Fruit fly (Drosophila melanogaster): ENCODE results near the gene Iru.

Iru gene

dm6 chr3R:8960329-8960728 lies 45.9 kb upstream of the Iru start (continued):
- TF ChIP-seq fkh (GFP tag; optimal IDR thresholded peaks at IDR 0.05) (no peak), CG3919 (GFP tag; optimal IDR thresholded peaks at IDR 0.05) (peak; percentile 23), ss (GFP tag; optimal IDR thresholded peaks at IDR 0.05) (no peak), CG10631 (GFP tag; optimal IDR thresholded peaks at IDR 0.05) (peak; percentile 24), CG6854 (GFP tag; optimal IDR thresholded peaks at IDR 0.05) (no peak), Smox (GFP tag; optimal IDR thresholded peaks at IDR 0.05) (peak; percentile 32), lz (GFP tag; optimal IDR thresholded peaks at IDR 0.05) (no peak), Eip78C (GFP tag) (peak; percentile 65), OdsH (GFP tag; optimal IDR thresholded peaks at IDR 0.05) (peak; percentile 47), CG3032 (tag; optimal IDR thresholded peaks at IDR 0.05) (no peak), acj6 (GFP tag; optimal IDR thresholded peaks at IDR 0.05) (peak; percentile 31), fd85E (GFP tag; optimal IDR thresholded peaks at IDR 0.05) (no peak)

dm6 chr3R:8962860-8963755 lies 43.1 kb upstream of the Iru start, which contains the start of gene ich:
Gene ich (minus strand): TSS chr3R:8963037.
- no peak for TF ChIP-seq Gug (GFP tag; IDR thresholded peaks at IDR 0.05)
- TF ChIP-seq CG3919 (GFP tag; optimal IDR thresholded peaks at IDR 0.05): peak; percentile 2
- no peak for TF ChIP-seq achi (GFP tag; optimal IDR thresholded peaks at IDR 0.05)
- TF ChIP-seq svp (GFP tag): no peak
- TF ChIP-seq dsx (GFP tag; optimal IDR thresholded peaks at IDR 0.05; ENCODE audit: poor library complexity, severe bottlenecking): peak; percentile 22
- TF ChIP-seq CG8319 (GFP tag; optimal IDR thresholded peaks at IDR 0.05): no peak
- TF ChIP-seq lz (GFP tag; optimal IDR thresholded peaks at IDR 0.05): no peak
- TF ChIP-seq CG10669 (GFP tag; optimal IDR thresholded peaks at IDR 0.05): no peak
- TF ChIP-seq CG1621 (tag; optimal IDR thresholded peaks at IDR 0.05): peak; percentile 62
- peak; percentile 2 for TF ChIP-seq Eip75B (GFP tag; optimal IDR thresholded peaks at IDR 0.05)
- TF ChIP-seq fkh (GFP tag; optimal IDR thresholded peaks at IDR 0.05): no peak
- no peak for TF ChIP-seq dac (GFP tag; optimal IDR thresholded peaks at IDR 0.05)
- no peak for TF ChIP-seq CG31627 (GFP tag; optimal IDR thresholded peaks at IDR 0.05)
- no peak for TF ChIP-seq CG3032 (tag; optimal IDR thresholded peaks at IDR 0.05)
- 0 out of 3 replicates have a peak, but pooled peaks have one; percentile 33 for TF ChIP-seq eg (GFP tag; IDR thresholded peaks at IDR 0.05)
- peak; percentile 37 for TF ChIP-seq CG32006 (GFP tag; optimal IDR thresholded peaks at IDR 0.05)
- TF ChIP-seq vri (GFP tag; optimal IDR thresholded peaks at IDR 0.05): no peak
- peak; percentile 68 for TF ChIP-seq Eip78C (GFP tag)
- TF ChIP-seq CG6792 (GFP tag; optimal IDR thresholded peaks at IDR 0.05): no peak
- no peak for TF ChIP-seq salr (GFP tag; optimal IDR thresholded peaks at IDR 0.05)
- no peak for TF ChIP-seq CG9139 (GFP tag; optimal IDR thresholded peaks at IDR 0.05)
- no peak for TF ChIP-seq CG6276 (GFP tag; optimal IDR thresholded peaks at IDR 0.05)
- TF ChIP-seq Blimp-1 (GFP tag; optimal IDR thresholded peaks at IDR 0.05): no peak
- TF ChIP-seq Sox102F (GFP tag; optimal IDR thresholded peaks at IDR 0.05): no peak
- TF ChIP-seq net (GFP tag; optimal IDR thresholded peaks at IDR 0.05): no peak
- TF ChIP-seq CG7368 (GFP tag; optimal IDR thresholded peaks at IDR 0.05): no peak
- TF ChIP-seq acj6 (GFP tag; optimal IDR thresholded peaks at IDR 0.05): no peak

dm6 chr3R:8963756-8964342 lies 42.4 kb upstream of the Iru start:
- peak; percentile 42 for TF ChIP-seq Blimp-1 (GFP tag; optimal IDR thresholded peaks at IDR 0.05)
- TF ChIP-seq Ets96B (tag; optimal IDR thresholded peaks at IDR 0.05): no peak
- peak; percentile 17 for TF ChIP-seq esn (GFP tag; optimal IDR thresholded peaks at IDR 0.05)
- TF ChIP-seq cyc (GFP tag; optimal IDR thresholded peaks at IDR 0.05): no peak
- TF ChIP-seq dac (GFP tag; optimal IDR thresholded peaks at IDR 0.05): peak; percentile 29
- peak; percentile 56 for TF ChIP-seq CG4318 (GFP tag; optimal IDR thresholded peaks at IDR 0.05)
- TF ChIP-seq CG16779 (tag; optimal IDR thresholded peaks at IDR 0.05): no peak
- TF ChIP-seq CG7368 (GFP tag; optimal IDR thresholded peaks at IDR 0.05): no peak
- no peak for TF ChIP-seq spab (GFP tag; optimal IDR thresholded peaks at IDR 0.05)
- peak; percentile 62 for TF ChIP-seq CG15336 (GFP tag; IDR thresholded peaks at IDR 0.05)
- peak; percentile 8 for TF ChIP-seq acj6 (GFP tag; optimal IDR thresholded peaks at IDR 0.05)
- peak; percentile 4 for TF ChIP-seq Smox (GFP tag; optimal IDR thresholded peaks at IDR 0.05)
- no peak for TF ChIP-seq fkh (GFP tag; optimal IDR thresholded peaks at IDR 0.05)
- no peak for TF ChIP-seq CG9139 (GFP tag; optimal IDR thresholded peaks at IDR 0.05)
- peak; percentile 37 for TF ChIP-seq OdsH (GFP tag; optimal IDR thresholded peaks at IDR 0.05)
- TF ChIP-seq CG10669 (GFP tag; optimal IDR thresholded peaks at IDR 0.05): no peak
- no peak for TF ChIP-seq CG8319 (GFP tag; optimal IDR thresholded peaks at IDR 0.05)
- no peak for TF ChIP-seq Hr39 (GFP tag; optimal IDR thresholded peaks at IDR 0.05)
- peak; percentile 54 for TF ChIP-seq Hr4 (GFP tag; optimal IDR thresholded peaks at IDR 0.05)
- TF ChIP-seq Gug (GFP tag; IDR thresholded peaks at IDR 0.05): no peak
- no peak for TF ChIP-seq CG6792 (GFP tag; optimal IDR thresholded peaks at IDR 0.05)
- no peak for TF ChIP-seq fd59A (GFP tag; optimal IDR thresholded peaks at IDR 0.05)
- no peak for TF ChIP-seq pdm3 (GFP tag; optimal IDR thresholded peaks at IDR 0.05)
- peak; percentile 75 for TF ChIP-seq eg (GFP tag; IDR thresholded peaks at IDR 0.05)
